Fruit fly (Drosophila melanogaster) whole organism, embryonic: ENCODE measurements around the gene scat.

Experiments used
- Abd-B ChIP-seq: fragments of 200-800 bp; sonication (Bioruptor generic); optimal IDR thresholded peaks from 2 replicates; lab custom pipeline; 2018; ENCODE audit warnings: missing biosample characterization, mild to moderate bottlenecking, missing genetic modification characterization, moderate library complexity
- Bteb2 ChIP-seq: fragments of 200-800 bp; sonication (Bioruptor generic); optimal IDR thresholded peaks from 2 replicates; lab custom pipeline; 2016; ENCODE audit warnings: missing biosample characterization, missing genetic modification characterization
- C15 ChIP-seq: fragments of 200-800 bp; sonication (Bioruptor generic); IDR thresholded peaks from 3 replicates; pipeline ENCODE4 v1.3.6; 2022; ENCODE audit warnings: missing biosample characterization, missing genetic modification characterization
- CG11504 ChIP-seq: fragments of 200-800 bp; sonication (Bioruptor generic); optimal IDR thresholded peaks from 3 replicates; lab custom pipeline; 2019; ENCODE audit warnings: missing biosample characterization, mild to moderate bottlenecking, missing genetic modification characterization, moderate library complexity
- CG12071 ChIP-seq: fragments of 200-800 bp; sonication (Bioruptor generic); optimal IDR thresholded peaks from 3 replicates; lab custom pipeline; 2018; ENCODE audit warnings: missing biosample characterization, mild to moderate bottlenecking, missing genetic modification characterization
- CG12155 ChIP-seq: fragments of 200-800 bp; sonication (Bioruptor generic); optimal IDR thresholded peaks from 3 replicates; lab custom pipeline; 2016; ENCODE audit warnings: missing biosample characterization, missing genetic modification characterization
- CG12769 ChIP-seq: fragments of 200-800 bp; sonication (Bioruptor generic); optimal IDR thresholded peaks from 2 replicates; lab custom pipeline; 2019; ENCODE audit warnings: missing biosample characterization, mild to moderate bottlenecking, missing genetic modification characterization, moderate library complexity
- CG13894 ChIP-seq: fragments of 200-800 bp; sonication (Bioruptor generic); optimal IDR thresholded peaks from 3 replicates; lab custom pipeline; 2018; ENCODE audit warnings: missing biosample characterization, mild to moderate bottlenecking, missing genetic modification characterization, moderate library complexity
- CG1602 ChIP-seq: fragments of 200-800 bp; sonication (Bioruptor generic); optimal IDR thresholded peaks from 3 replicates; lab custom pipeline; 2016; ENCODE audit warnings: missing biosample characterization, missing genetic modification characterization
- CG17912 ChIP-seq: fragments of 200-800 bp; sonication (Bioruptor generic); optimal IDR thresholded peaks from 2 replicates; lab custom pipeline; 2018; ENCODE audit warnings: missing biosample characterization, mild to moderate bottlenecking, missing genetic modification characterization
- CG1792 ChIP-seq: fragments of 200-800 bp; sonication (Bioruptor generic); optimal IDR thresholded peaks from 2 replicates; lab custom pipeline; 2016; ENCODE audit warnings: missing biosample characterization, missing genetic modification characterization
- CG18262 ChIP-seq: fragments of 200-800 bp; optimal IDR thresholded peaks from 3 replicates; lab custom pipeline; 2019; ENCODE audit warnings: missing biosample characterization, mild to moderate bottlenecking, missing genetic modification characterization, moderate library complexity
- CG2116 ChIP-seq: fragments of 200-800 bp; sonication (Bioruptor generic); optimal IDR thresholded peaks from 3 replicates; lab custom pipeline; 2018; ENCODE audit warnings: missing biosample characterization, mild to moderate bottlenecking, missing genetic modification characterization
- CG2889 ChIP-seq: fragments of 200-800 bp; sonication (Bioruptor generic); IDR thresholded peaks from 3 replicates; pipeline ENCODE4 v1.3.6; 2022; ENCODE audit warnings: missing biosample characterization, missing genetic modification characterization
- CG30431 ChIP-seq: fragments of 200-800 bp; sonication (Bioruptor generic); optimal IDR thresholded peaks from 2 replicates; lab custom pipeline; 2017; ENCODE audit warnings: missing biosample characterization, missing genetic modification characterization
- CG32767 ChIP-seq: fragments of 200-800 bp; sonication (Bioruptor generic); IDR thresholded peaks from 2 replicates; pipeline ENCODE4 v1.3.6; 2022; ENCODE audit warnings: missing biosample characterization, missing genetic modification characterization
- CG4282 ChIP-seq: fragments of 200-800 bp; sonication (Bioruptor generic); optimal IDR thresholded peaks from 2 replicates; lab custom pipeline; 2016; ENCODE audit warnings: missing biosample characterization, missing genetic modification characterization
- CG4707 ChIP-seq: fragments of 200-800 bp; sonication (Bioruptor generic); optimal IDR thresholded peaks from 2 replicates; lab custom pipeline; 2018; ENCODE audit warnings: missing biosample characterization, mild to moderate bottlenecking, missing genetic modification characterization, moderate library complexity
- CG6254 ChIP-seq: fragments of 200-800 bp; sonication (Bioruptor generic); optimal IDR thresholded peaks from 3 replicates; lab custom pipeline; 2017; ENCODE audit warnings: mild to moderate bottlenecking, missing biosample characterization, missing genetic modification reagents, missing genetic modification characterization
- CG6272 ChIP-seq: fragments of 200-800 bp; sonication (Bioruptor generic); IDR thresholded peaks from 2 replicates; pipeline ENCODE4 v1.3.6; 2022; ENCODE audit warnings: missing biosample characterization, missing genetic modification characterization
- CG6689 ChIP-seq: fragments of 200-800 bp; sonication (Bioruptor generic); IDR thresholded peaks from 2 replicates; pipeline ENCODE4 v1.3.6; 2022; ENCODE audit warnings: missing biosample characterization, missing genetic modification characterization
- CG9932 ChIP-seq: fragments of 200-800 bp; sonication (Bioruptor generic); IDR thresholded peaks from 2 replicates; pipeline ENCODE4 v1.3.6; 2022; ENCODE audit warnings: missing biosample characterization, missing genetic modification characterization
- Chrac-16 ChIP-seq: fragments of 200-800 bp; sonication (Bioruptor generic); optimal IDR thresholded peaks from 3 replicates; lab custom pipeline; 2016; ENCODE audit warnings: missing biosample characterization, missing genetic modification characterization
- Dek ChIP-seq: fragments of 200-800 bp; sonication (Bioruptor generic); optimal IDR thresholded peaks from 3 replicates; lab custom pipeline; 2019; ENCODE audit warnings: missing biosample characterization, mild to moderate bottlenecking, missing genetic modification characterization, moderate library complexity
- Doc2 ChIP-seq: fragments of 200-800 bp; sonication (Bioruptor generic); IDR thresholded peaks from 2 replicates; pipeline ENCODE4 v1.3.6; 2022; ENCODE audit warnings: missing biosample characterization, missing genetic modification characterization
- E2f1 ChIP-seq: fragments of 200-800 bp; sonication (Bioruptor generic); IDR thresholded peaks from 2 replicates; pipeline ENCODE4 v1.3.6; 2022; ENCODE audit warnings: missing biosample characterization, missing genetic modification characterization
- Ets65A ChIP-seq: fragments of 200-800 bp; sonication (Bioruptor generic); peaks from one replicate; lab custom pipeline; 2016; ENCODE audit warnings: missing biosample characterization, missing genetic modification characterization
- Fer2 ChIP-seq: fragments of 200-800 bp; sonication (Bioruptor generic); optimal IDR thresholded peaks from 2 replicates; lab custom pipeline; 2018; ENCODE audit warnings: missing biosample characterization, mild to moderate bottlenecking, missing genetic modification characterization, moderate library complexity
- HLH4C ChIP-seq: fragments of 200-800 bp; sonication (Bioruptor generic); IDR thresholded peaks from 3 replicates; pipeline ENCODE4 v1.3.6; 2022; ENCODE audit warnings: missing biosample characterization, missing genetic modification characterization; ENCODE audit not compliant: partially characterized antibody
- HLH54F ChIP-seq: fragments of 200-800 bp; sonication (Bioruptor generic); optimal IDR thresholded peaks from 3 replicates; lab custom pipeline; 2016; ENCODE audit warnings: missing biosample characterization, missing genetic modification characterization
- HmgD ChIP-seq: fragments of 200-800 bp; sonication (Bioruptor generic); optimal IDR thresholded peaks from 3 replicates; lab custom pipeline; 2016; ENCODE audit warnings: missing biosample characterization, missing genetic modification characterization
- TFAM ChIP-seq: fragments of 200-800 bp; sonication (Bioruptor generic); optimal IDR thresholded peaks from 2 replicates; lab custom pipeline; 2017; ENCODE audit warnings: missing biosample characterization, missing genetic modification characterization, inconsistent platforms
- bbx ChIP-seq: fragments of 200-800 bp; sonication (Bioruptor generic); IDR thresholded peaks from 2 replicates; pipeline ENCODE4 v1.3.6; 2022; ENCODE audit warnings: missing biosample characterization, missing genetic modification characterization; ENCODE audit not compliant: partially characterized antibody
- corto ChIP-seq: fragments of 200-800 bp; sonication (Bioruptor generic); optimal IDR thresholded peaks from 2 replicates; lab custom pipeline; 2016; ENCODE audit warnings: missing biosample characterization, mild to moderate bottlenecking, missing genetic modification characterization, moderate library complexity
- da ChIP-seq: fragments of 200-800 bp; sonication (Bioruptor generic); optimal IDR thresholded peaks from 2 replicates; lab custom pipeline; 2016; ENCODE audit warnings: missing biosample characterization, missing genetic modification characterization
- dysf ChIP-seq: fragments of 200-800 bp; sonication (Bioruptor generic); IDR thresholded peaks from 3 replicates; pipeline ENCODE4 v1.3.6; 2022; ENCODE audit warnings: missing biosample characterization, missing genetic modification characterization
- gcm2 ChIP-seq: fragments of 200-800 bp; sonication (Bioruptor generic); optimal IDR thresholded peaks from 2 replicates; lab custom pipeline; 2016; ENCODE audit warnings: missing biosample characterization, missing genetic modification characterization
- ind ChIP-seq: fragments of 200-800 bp; sonication (Bioruptor generic); optimal IDR thresholded peaks from 3 replicates; lab custom pipeline; 2016; ENCODE audit warnings: missing biosample characterization, missing genetic modification characterization
- jing ChIP-seq: fragments of 200-800 bp; sonication (Bioruptor generic); optimal IDR thresholded peaks from 2 replicates; lab custom pipeline; 2018; ENCODE audit warnings: missing biosample characterization, mild to moderate bottlenecking, missing genetic modification characterization
- luna ChIP-seq: fragments of 200-800 bp; sonication (Bioruptor generic); optimal IDR thresholded peaks from 2 replicates; lab custom pipeline; 2016; ENCODE audit warnings: missing biosample characterization, missing genetic modification characterization
- maf-S ChIP-seq: fragments of 200-800 bp; sonication (Bioruptor generic); optimal IDR thresholded peaks from 2 replicates; lab custom pipeline; 2016; ENCODE audit warnings: missing biosample characterization, missing genetic modification characterization
- mirr ChIP-seq: fragments of 200-800 bp; sonication (Bioruptor generic); optimal IDR thresholded peaks from 3 replicates; lab custom pipeline; 2018; ENCODE audit warnings: missing biosample characterization, mild to moderate bottlenecking, missing genetic modification characterization
- ro ChIP-seq: fragments of 200-800 bp; sonication (Bioruptor generic); IDR thresholded peaks from 2 replicates; pipeline ENCODE4 v1.3.6; 2022; ENCODE audit warnings: missing biosample characterization, missing genetic modification characterization
- sens-2 ChIP-seq: fragments of 200-800 bp; sonication (Bioruptor generic); IDR thresholded peaks from 2 replicates; pipeline ENCODE4 v1.3.6; 2022; ENCODE audit warnings: missing biosample characterization, missing genetic modification characterization
- sima ChIP-seq: fragments of 200-800 bp; sonication (Bioruptor generic); optimal IDR thresholded peaks from 2 replicates; lab custom pipeline; 2016; ENCODE audit warnings: missing biosample characterization, missing genetic modification characterization
- slbo ChIP-seq: fragments of 200-800 bp; sonication (Bioruptor generic); IDR thresholded peaks from 2 replicates; pipeline ENCODE4 v1.3.6; 2022; ENCODE audit warnings: missing biosample characterization, missing genetic modification characterization
- tll ChIP-seq, 2 experiments: fragments of 200-800 bp in 1 of 2; fragments of >200 bp in 1 of 2; sonication (Bioruptor generic) in 1 of 2; optimal IDR thresholded peaks; 2 replicates each; lab custom pipeline; 2017 to 2019; ENCODE audit warnings: missing biosample characterization in 2 of 2, missing genetic modification characterization in 2 of 2, mild to moderate bottlenecking in 1 of 2, moderate library complexity in 1 of 2
- tup ChIP-seq: fragments of 200-800 bp; sonication (Bioruptor generic); optimal IDR thresholded peaks from 2 replicates; lab custom pipeline; 2016; ENCODE audit warnings: missing biosample characterization, mild to moderate bottlenecking, missing genetic modification characterization, moderate library complexity
- zen ChIP-seq: fragments of 200-800 bp; sonication (Bioruptor generic); optimal IDR thresholded peaks from 3 replicates; lab custom pipeline; 2018; ENCODE audit warnings: missing biosample characterization, mild to moderate bottlenecking, missing genetic modification characterization, moderate library complexity
- zfh1 ChIP-seq: fragments of 200-800 bp; sonication (Bioruptor generic); IDR thresholded peaks from 3 replicates; pipeline ENCODE4 v1.3.6; 2022; ENCODE audit warnings: missing biosample characterization, missing genetic modification characterization

scat gene

dm6 chr2L:9388013-9388605, 43.1 kb upstream of the scat start (continued):
- peak; percentile 20 for TF ChIP-seq CG18262 (tag; lab: Kevin White, UChicago)
- TF ChIP-seq CG32767 (GFP tag; lab: Robert Waterston, UW): no peak
- TF ChIP-seq HmgD: no peak
- peak; percentile 58; the same call in 2 of the 3 replicates for TF ChIP-seq zfh1
- TF ChIP-seq sens-2 (GFP tag; lab: Robert Waterston, UW): no peak; the same call in 1 of the 2 replicates
- no peak for TF ChIP-seq sima (GFP tag; lab: Kevin White, UChicago)
- TF ChIP-seq E2f1 (GFP tag; lab: Robert Waterston, UW): peak; percentile 69
- peak; percentile 90 for TF ChIP-seq slbo (GFP tag; lab: Robert Waterston, UW)
- TF ChIP-seq tup: peak; percentile 34
- TF ChIP-seq ro: peak; percentile 26; the same call in 1 of the 2 replicates
- peak; percentile 34 for TF ChIP-seq CG1602 (GFP tag; lab: Kevin White, UChicago)
- TF ChIP-seq CG13894 (tag; lab: Kevin White, UChicago): peak; percentile 82
- TF ChIP-seq CG17912 (GFP tag; lab: Kevin White, UChicago): no peak
- peak; percentile 48 for TF ChIP-seq CG30431 (GFP tag; lab: Kevin White, UChicago)
- TF ChIP-seq luna (GFP tag; lab: Kevin White, UChicago): peak; percentile 46
- TF ChIP-seq Dek (tag; lab: Kevin White, UChicago): peak; percentile 69
- peak; percentile 69 for TF ChIP-seq mirr (GFP tag; lab: Kevin White, UChicago)
- TF ChIP-seq tll (GFP tag; optimal IDR thresholded peaks at IDR 0.05; lab: Kevin White, UChicago): no peak
- no peak for TF ChIP-seq Fer2 (tag; lab: Kevin White, UChicago)
- peak; percentile 81 for TF ChIP-seq CG12155 (GFP tag; lab: Kevin White, UChicago)
- TF ChIP-seq CG2116 (GFP tag; lab: Kevin White, UChicago): peak; percentile 1
- TF ChIP-seq corto (GFP tag; lab: Kevin White, UChicago): peak; percentile 75
- no peak for TF ChIP-seq CG4707 (GFP tag; lab: Kevin White, UChicago)
- TF ChIP-seq da (GFP tag; lab: Kevin White, UChicago): peak; percentile 45
- peak; percentile 50; the same call in 1 of the 3 replicates for TF ChIP-seq C15 (GFP tag; lab: Robert Waterston, UW)
- peak; percentile 87 for TF ChIP-seq dysf (GFP tag; lab: Robert Waterston, UW)
- TF ChIP-seq CG11504 (tag; lab: Kevin White, UChicago): peak; percentile 67
- peak; percentile 71 for TF ChIP-seq maf-S
- no peak for TF ChIP-seq HLH4C (GFP tag; lab: Robert Waterston, UW)
- peak; percentile 65 for TF ChIP-seq Bteb2 (GFP tag; lab: Kevin White, UChicago)
- TF ChIP-seq Abd-B: peak; percentile 61
- peak; percentile 75 for TF ChIP-seq CG12071 (GFP tag; lab: Kevin White, UChicago)
- no peak for TF ChIP-seq CG6254 (GFP tag; lab: Kevin White, UChicago)
- no peak for TF ChIP-seq bbx (GFP tag; lab: Robert Waterston, UW)
- peak; percentile 34; the same call in 1 of the 2 replicates for TF ChIP-seq CG6689
- TF ChIP-seq TFAM (GFP tag; lab: Kevin White, UChicago): no peak
- 0 out of 3 replicates have a peak, but pooled peaks have one; percentile 22 for TF ChIP-seq CG2889 (GFP tag; lab: Robert Waterston, UW)
- TF ChIP-seq Chrac-16 (GFP tag; lab: Kevin White, UChicago): peak; percentile 63
- peak; percentile 56 for TF ChIP-seq CG6272 (GFP tag; lab: Robert Waterston, UW)
- peak; percentile 96 for TF ChIP-seq Ets65A (GFP tag; lab: Kevin White, UChicago)
- peak; percentile 64 for TF ChIP-seq CG1792 (GFP tag; lab: Kevin White, UChicago)
- TF ChIP-seq CG12769 (tag; lab: Kevin White, UChicago): peak; percentile 95
- TF ChIP-seq CG9932 (GFP tag; lab: Robert Waterston, UW): peak; percentile 93
- TF ChIP-seq jing (GFP tag; lab: Kevin White, UChicago): peak; percentile 12
- peak; percentile 27 for TF ChIP-seq gcm2 (GFP tag; lab: Kevin White, UChicago)
- peak; percentile 21 for TF ChIP-seq zen (tag; lab: Kevin White, UChicago)
- TF ChIP-seq Doc2 (GFP tag; lab: Robert Waterston, UW): no peak
- TF ChIP-seq CG4282: peak; percentile 44
- peak; percentile 82 for TF ChIP-seq HLH54F
- TF ChIP-seq ind (GFP tag; lab: Kevin White, UChicago): peak; percentile 86
